Fruit fly (Drosophila melanogaster) whole organism, adult: Measurements from ENCODE around the gene CG31140.

Experiments used
- CG11617 ChIP-seq: fragments of 200-800 bp; sonication (Bioruptor generic); optimal IDR thresholded peaks from 2 replicates; lab custom pipeline; 2017; ENCODE audit warnings: mild to moderate bottlenecking, missing biosample characterization, missing genetic modification reagents, missing genetic modification characterization
- CG12768 ChIP-seq: fragments of 200-800 bp; sonication (Bioruptor generic); optimal IDR thresholded peaks from 2 replicates; lab custom pipeline; 2017; ENCODE audit warnings: missing biosample characterization, missing genetic modification characterization, mild to moderate bottlenecking, moderate library complexity, missing genetic modification reagents
- CG14711 ChIP-seq: fragments of 200-800 bp; sonication (Bioruptor generic); optimal IDR thresholded peaks from 2 replicates; lab custom pipeline; 2018; ENCODE audit warnings: missing biosample characterization, mild to moderate bottlenecking, missing genetic modification characterization, moderate library complexity
- CG1620 ChIP-seq: fragments of 200-800 bp; sonication (Bioruptor generic); optimal IDR thresholded peaks from 2 replicates; lab custom pipeline; 2016; ENCODE audit warnings: missing biosample characterization, missing genetic modification characterization
- CG33017 ChIP-seq: fragments of 200-800 bp; sonication (Bioruptor generic); optimal IDR thresholded peaks from 2 replicates; lab custom pipeline; 2018; ENCODE audit warnings: missing biosample characterization, mild to moderate bottlenecking, missing genetic modification characterization, moderate library complexity
- CG5204 ChIP-seq: fragments of 200-800 bp; sonication (Bioruptor generic); optimal IDR thresholded peaks from 2 replicates; lab custom pipeline; 2016; ENCODE audit warnings: missing biosample characterization, missing genetic modification characterization
- CG7045 ChIP-seq: fragments of 200-800 bp; sonication (Bioruptor generic); optimal IDR thresholded peaks from 2 replicates; lab custom pipeline; 2017; ENCODE audit warnings: missing biosample characterization, mild to moderate bottlenecking, missing genetic modification characterization
- CG7101 ChIP-seq: fragments of 200-800 bp; sonication (Bioruptor generic); optimal IDR thresholded peaks from 2 replicates; lab custom pipeline; 2018; ENCODE audit warnings: missing biosample characterization, mild to moderate bottlenecking, missing genetic modification characterization, moderate library complexity
- Clk ChIP-seq: fragments of 200-800 bp; sonication (Bioruptor generic); optimal IDR thresholded peaks from 2 replicates; lab custom pipeline; 2017; ENCODE audit warnings: missing biosample characterization, missing genetic modification characterization
- Crg-1 ChIP-seq: fragments of 200-800 bp; sonication (Bioruptor generic); optimal IDR thresholded peaks from 2 replicates; lab custom pipeline; 2016; ENCODE audit warnings: missing biosample characterization, missing genetic modification characterization
- Hr96 ChIP-seq: fragments of 200-800 bp; sonication (Bioruptor generic); optimal IDR thresholded peaks from 2 replicates; lab custom pipeline; 2016; ENCODE audit warnings: missing biosample characterization, missing genetic modification characterization
- Mnt ChIP-seq: fragments of 200-800 bp; sonication (Bioruptor generic); optimal IDR thresholded peaks from 2 replicates; lab custom pipeline; 2016; ENCODE audit warnings: missing biosample characterization, mild to moderate bottlenecking, missing genetic modification characterization
- bab1 ChIP-seq: fragments of 200-800 bp; sonication (Bioruptor generic); optimal IDR thresholded peaks from 3 replicates; lab custom pipeline; 2019; ENCODE audit warnings: missing biosample characterization, mild to moderate bottlenecking, missing genetic modification characterization, moderate library complexity
- cic ChIP-seq: fragments of 200-800 bp; sonication (Bioruptor generic); optimal IDR thresholded peaks from 2 replicates; lab custom pipeline; 2017; ENCODE audit warnings: missing biosample characterization, mild to moderate bottlenecking, missing genetic modification characterization, moderate library complexity
- cnc ChIP-seq, 2 experiments: fragments of >200 bp; optimal IDR thresholded peaks; 2 replicates each; lab custom pipeline; 2017
- kay ChIP-seq: fragments of 200-800 bp; sonication (Bioruptor generic); peaks from one replicate; lab custom pipeline; 2016; ENCODE audit warnings: missing biosample characterization, missing genetic modification characterization, borderline replicate concordance
- ovo ChIP-seq: fragments of 200-800 bp; sonication (Bioruptor generic); optimal IDR thresholded peaks from 2 replicates; lab custom pipeline; 2016; ENCODE audit warnings: missing biosample characterization, missing genetic modification characterization
- pad ChIP-seq: fragments of 200-800 bp; sonication (Bioruptor generic); optimal IDR thresholded peaks from 3 replicates; lab custom pipeline; 2017; ENCODE audit warnings: missing biosample characterization, missing genetic modification characterization, mild to moderate bottlenecking, moderate library complexity, missing genetic modification reagents
- tj ChIP-seq: fragments of 200-800 bp; sonication (Bioruptor generic); optimal IDR thresholded peaks from 3 replicates; lab custom pipeline; 2017; ENCODE audit warnings: missing biosample characterization, mild to moderate bottlenecking, missing genetic modification characterization, moderate library complexity
- toe ChIP-seq: fragments of 200-800 bp; sonication (Bioruptor generic); optimal IDR thresholded peaks from 2 replicates; lab custom pipeline; 2016; ENCODE audit warnings: missing biosample characterization, missing genetic modification characterization

CG31140 gene

DNA sequence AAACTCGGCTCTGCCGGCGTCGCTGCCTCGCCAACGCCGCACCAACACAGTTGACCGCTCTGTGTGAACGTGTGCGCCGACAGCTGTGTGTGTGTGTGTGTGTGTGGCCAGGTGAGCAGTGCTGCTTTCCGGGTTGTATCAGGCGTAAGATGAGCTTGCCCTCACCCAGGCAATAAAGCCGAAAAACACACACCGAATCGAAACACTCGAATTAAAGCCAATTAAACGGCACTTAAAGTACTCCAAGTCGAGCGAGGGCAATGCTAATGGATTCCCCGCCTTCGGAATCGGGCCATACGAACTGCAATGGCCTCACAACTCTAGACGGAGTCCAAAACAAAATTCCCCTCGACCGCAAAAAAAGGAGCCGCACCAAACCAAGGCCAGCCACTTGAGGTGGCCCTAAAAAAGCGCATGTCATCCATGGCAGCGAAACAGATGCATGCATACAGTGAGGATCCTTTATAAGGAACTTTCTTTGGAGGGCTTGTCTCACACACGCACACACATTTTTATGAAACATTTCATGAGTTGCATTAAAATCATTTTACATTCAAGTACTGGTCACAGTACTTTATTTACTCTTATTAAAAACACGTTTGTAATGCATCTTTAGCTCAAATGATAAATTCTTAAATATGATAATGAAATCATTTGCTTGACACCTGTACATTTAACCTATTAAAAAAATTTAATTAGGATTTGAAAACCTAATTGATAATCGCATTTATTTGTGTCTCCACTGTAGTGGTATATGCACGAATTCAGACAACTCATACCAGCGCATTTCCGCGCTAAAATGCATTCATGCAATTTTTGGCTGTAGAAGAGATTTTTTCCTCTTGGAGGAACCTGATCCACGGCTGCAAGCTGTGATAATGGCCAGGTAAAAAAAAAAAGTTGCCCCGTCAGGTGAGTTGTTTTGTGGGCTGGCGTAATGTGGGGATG, 14.2 kb upstream of the CG31140 start:
- TF ChIP-seq tj (GFP tag; lab: Kevin White, UChicago) (peak; percentile 68), CG7045 (GFP tag; lab: Kevin White, UChicago) (no peak), cic (GFP tag; lab: Kevin White, UChicago) (no peak), CG7101 (tag; lab: Kevin White, UChicago) (no peak)

DNA sequence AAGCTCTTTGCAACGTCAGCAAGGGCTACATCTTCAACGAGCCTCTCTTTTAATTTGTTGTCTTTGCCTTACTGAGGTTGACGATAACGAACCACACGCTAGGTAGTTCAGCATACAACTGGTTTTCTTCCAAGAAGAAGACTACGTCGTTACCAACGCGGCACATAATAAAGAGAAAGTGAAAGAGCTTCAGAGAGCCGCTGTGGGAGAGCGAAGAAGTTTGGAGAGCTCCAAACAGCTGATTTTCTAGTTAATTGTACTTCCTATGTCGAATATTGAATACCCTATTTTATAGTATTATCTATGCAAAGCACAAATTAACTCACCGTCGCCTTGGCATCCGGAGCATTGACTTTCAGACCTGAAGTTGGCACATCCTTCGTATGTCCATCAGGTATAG, 7.6 kb upstream of the CG31140 start:
- TF ChIP-seq CG7045 (GFP tag; lab: Kevin White, UChicago) (no peak), CG5204 (GFP tag; lab: Kevin White, UChicago) (no peak), CG12768 (GFP tag; lab: Kevin White, UChicago) (no peak), Clk (GFP tag; lab: Kevin White, UChicago) (no peak), CG14711 (tag; lab: Kevin White, UChicago) (no peak), toe (GFP tag; lab: Kevin White, UChicago) (no peak), ovo (GFP tag; lab: Kevin White, UChicago) (no peak), pad (GFP tag; lab: Kevin White, UChicago) (no peak), CG1620 (GFP tag; lab: Kevin White, UChicago) (no peak), CG33017 (tag; lab: Kevin White, UChicago) (no peak), Hr96 (no peak), bab1 (no peak), kay (no peak), cic (GFP tag; lab: Kevin White, UChicago) (no peak)

DNA sequence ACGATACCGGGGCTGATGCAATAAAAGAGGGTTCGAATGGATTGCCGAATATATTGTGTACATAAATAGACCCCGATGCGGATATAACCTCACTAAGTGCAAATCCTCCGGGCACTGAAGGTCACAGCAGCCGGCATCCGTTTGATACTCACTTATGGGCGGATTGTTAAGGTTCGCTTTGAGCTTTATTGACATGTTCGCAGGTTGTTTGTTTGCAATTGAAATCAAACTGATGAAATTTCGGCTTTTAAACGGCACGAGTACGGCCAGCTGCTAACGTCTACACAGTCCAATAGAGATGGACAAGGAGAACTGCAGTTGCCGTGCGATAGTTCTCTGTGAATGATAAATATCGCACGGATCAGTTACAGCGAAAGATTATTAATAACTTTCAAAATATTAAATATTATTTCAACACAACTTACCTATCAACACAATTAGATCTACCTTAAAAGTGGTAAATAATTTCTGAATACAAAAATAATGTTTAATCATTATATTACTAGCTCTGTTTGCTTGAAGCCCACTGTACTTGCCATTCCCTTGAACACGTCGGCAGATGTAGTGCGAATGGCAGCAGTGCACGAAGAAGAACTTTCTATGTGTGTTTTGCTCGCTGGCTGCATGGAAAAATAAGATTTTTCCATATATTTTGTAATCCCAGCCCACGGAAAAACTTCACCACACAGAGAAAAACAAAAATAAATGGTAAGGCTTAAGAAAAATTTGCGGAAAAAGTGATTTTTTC, 4.7 kb upstream of the CG31140 start, which contains the start of the genes GluProRS and AP-1sigma:
Gene GluProRS (minus strand): TSS at position 301 of the 748 bp plus-strand sequence.
Gene AP-1sigma (plus strand): TSS at position 561 of the 748 bp plus-strand sequence.
- TF ChIP-seq CG33017 (tag; lab: Kevin White, UChicago) (peak; percentile 73), CG5204 (GFP tag; lab: Kevin White, UChicago) (peak; percentile 91), cic (GFP tag; lab: Kevin White, UChicago) (peak; percentile 45), Crg-1 (GFP tag; lab: Kevin White, UChicago) (peak; percentile 84), Hr96 (peak; percentile 79), toe (GFP tag; lab: Kevin White, UChicago) (peak; percentile 93), pad (GFP tag; lab: Kevin White, UChicago) (peak; percentile 72), bab1 (peak; percentile 89), CG11617 (GFP tag; lab: Kevin White, UChicago) (peak; percentile 83), CG14711 (tag; lab: Kevin White, UChicago) (peak; percentile 85), cnc (optimal IDR thresholded peaks at IDR 0.05; lab: Kevin White, UChicago) (no peak), Clk (GFP tag; lab: Kevin White, UChicago) (peak; percentile 83), CG7045 (GFP tag; lab: Kevin White, UChicago) (peak; percentile 83), CG12768 (GFP tag; lab: Kevin White, UChicago) (peak; percentile 82), kay (no peak), tj (GFP tag; lab: Kevin White, UChicago) (peak; percentile 63), CG1620 (GFP tag; lab: Kevin White, UChicago) (peak; percentile 91), CG7101 (tag; lab: Kevin White, UChicago) (peak; percentile 88), Mnt (GFP tag; lab: Kevin White, UChicago) (peak; percentile 88), ovo (GFP tag; lab: Kevin White, UChicago) (peak; percentile 81)

DNA sequence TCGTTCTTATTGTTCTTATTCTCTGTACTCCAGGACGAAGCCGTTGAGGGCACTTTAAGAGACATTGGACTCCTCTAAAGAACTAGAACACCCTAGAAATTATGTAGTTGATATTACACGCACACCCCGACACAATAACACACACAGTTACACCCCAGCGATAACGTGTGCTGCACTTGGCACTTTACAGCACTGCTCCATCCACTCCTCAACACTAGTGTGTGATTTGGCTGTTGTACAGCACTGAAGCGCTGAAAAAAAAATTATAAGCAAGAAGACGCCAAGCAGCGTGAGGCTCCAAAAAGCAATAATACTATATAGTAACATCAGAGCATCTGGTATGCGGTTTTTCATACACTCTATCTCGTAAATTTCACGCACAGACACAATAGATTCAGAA, 2.1 kb upstream of the CG31140 start:
- TF ChIP-seq CG7045 (GFP tag; lab: Kevin White, UChicago) (no peak), ovo (GFP tag; lab: Kevin White, UChicago) (no peak), bab1 (no peak), CG1620 (GFP tag; lab: Kevin White, UChicago) (no peak), CG7101 (tag; lab: Kevin White, UChicago) (no peak), CG12768 (GFP tag; lab: Kevin White, UChicago) (no peak), tj (GFP tag; lab: Kevin White, UChicago) (no peak), toe (GFP tag; lab: Kevin White, UChicago) (no peak), Hr96 (no peak), CG5204 (GFP tag; lab: Kevin White, UChicago) (no peak), cic (GFP tag; lab: Kevin White, UChicago) (no peak), CG11617 (GFP tag; lab: Kevin White, UChicago) (no peak), cnc (optimal IDR thresholded peaks at IDR 0.05; lab: Kevin White, UChicago) (no peak), kay (no peak), CG14711 (tag; lab: Kevin White, UChicago) (no peak), CG33017 (tag; lab: Kevin White, UChicago) (no peak), Crg-1 (GFP tag; lab: Kevin White, UChicago) (no peak)
